Worm (Caenorhabditis elegans) whole organism, L1 larva: Measurements from ENCODE around the gene C32D5.7.
A peak's percentile ranks its signal among the peaks of the same experiment; 100 is the strongest.

Source experiments
- C04F5.9 ChIP-seq: sonication (generic microtip); optimal IDR thresholded peaks from 2 replicates; lab custom pipeline; 2016; ENCODE audit warnings: missing genetic modification characterization, missing compliant biosample characterization
- C34B4.2 ChIP-seq: sonication (generic microtip); optimal IDR thresholded peaks from 2 replicates; lab custom pipeline; 2017; ENCODE audit warnings: mild to moderate bottlenecking, missing genetic modification characterization, missing compliant biosample characterization
- F16B12.6 ChIP-seq: fragments of 150-350 bp; optimal IDR thresholded peaks from 2 replicates; lab custom pipeline; 2014; ENCODE audit warnings: missing biosample characterization, missing genetic modification characterization
- alr-1 ChIP-seq: fragments of 200-800 bp; sonication (Bioruptor generic); optimal IDR thresholded peaks from 2 replicates; lab custom pipeline; 2018; ENCODE audit warnings: borderline replicate concordance, mild to moderate bottlenecking, missing genetic modification characterization, missing compliant biosample characterization
- aly-2 ChIP-seq: fragments of 150-350 bp; optimal IDR thresholded peaks from 2 replicates; lab custom pipeline; 2014; ENCODE audit warnings: missing biosample characterization, missing genetic modification characterization
- blmp-1 ChIP-seq: fragments of 150-350 bp; optimal IDR thresholded peaks from 2 replicates; lab custom pipeline; 2014; ENCODE audit warnings: missing biosample characterization, missing genetic modification characterization
- ceh-63 ChIP-seq: fragments of 200-800 bp; sonication (Bioruptor generic); optimal IDR thresholded peaks from 2 replicates; lab custom pipeline; 2018; ENCODE audit warnings: mild to moderate bottlenecking, missing genetic modification characterization, missing compliant biosample characterization
- ceh-8 ChIP-seq: fragments of 200-800 bp; sonication (Bioruptor generic); optimal IDR thresholded peaks from 2 replicates; lab custom pipeline; 2018; ENCODE audit warnings: mild to moderate bottlenecking, missing genetic modification characterization, moderate library complexity, missing compliant biosample characterization
- ceh-82 ChIP-seq, 3 experiments: fragments of 150-350 bp in 1 of 3; sonication (generic microtip) in 2 of 3; optimal IDR thresholded peaks; 2 replicates each; lab custom pipeline; 2014 to 2017; ENCODE audit warnings: missing biosample characterization in 3 of 3, missing genetic modification characterization in 3 of 3
- ceh-88 ChIP-seq: fragments of 200-800 bp; sonication (Bioruptor generic); IDR thresholded peaks from 2 replicates; pipeline ENCODE4 v1.3.6; 2022; ENCODE audit warnings: missing genetic modification characterization, missing compliant biosample characterization
- ceh-90 ChIP-seq: sonication (generic microtip); optimal IDR thresholded peaks from 2 replicates; lab custom pipeline; 2016; ENCODE audit warnings: missing genetic modification characterization, missing compliant biosample characterization
- ces-1 ChIP-seq: fragments of 150-350 bp; optimal IDR thresholded peaks from 2 replicates; lab custom pipeline; 2014; ENCODE audit warnings: missing biosample characterization, missing genetic modification reagents, missing genetic modification characterization
- dpl-1 ChIP-seq, 3 experiments: fragments of 150-350 bp in 2 of 3; sonication (generic microtip) in 1 of 3; optimal IDR thresholded peaks; 2 replicates each; lab custom pipeline; 2014 to 2017; ENCODE audit warnings: missing biosample characterization in 3 of 3, missing genetic modification characterization in 3 of 3, missing genetic modification reagents in 3 of 3
- efl-1 ChIP-seq, 4 experiments: fragments of 150-350 bp; optimal IDR thresholded peaks in 3 of 4; peaks in 1 of 4; 1 replicate in 1 of 4; 2 replicates in 3 of 4; lab custom pipeline; 2014; ENCODE audit warnings: missing biosample characterization in 2 of 4, missing genetic modification characterization in 2 of 4, missing genetic modification reagents in 2 of 4
- elt-3 ChIP-seq, 6 experiments: fragments of 150-350 bp in 1 of 6; sonication (generic microtip); optimal IDR thresholded peaks; 2 replicates each; lab custom pipeline; 2017 to 2018; ENCODE audit warnings: missing biosample characterization in 6 of 6, missing genetic modification characterization in 6 of 6, inconsistent platforms in 1 of 6
- ets-5 ChIP-seq: fragments of 200-800 bp; sonication (Bioruptor generic); IDR thresholded peaks from 2 replicates; pipeline ENCODE4 v1.3.6; 2022; ENCODE audit warnings: missing genetic modification characterization, missing compliant biosample characterization
- fkh-10 ChIP-seq: sonication (generic microtip); optimal IDR thresholded peaks from 2 replicates; lab custom pipeline; 2017; ENCODE audit warnings: missing biosample characterization, missing genetic modification reagents, missing genetic modification characterization
- fkh-8 ChIP-seq: sonication (generic microtip); optimal IDR thresholded peaks from 2 replicates; lab custom pipeline; 2016; ENCODE audit warnings: mild to moderate bottlenecking, missing genetic modification characterization, missing compliant biosample characterization
- fos-1 ChIP-seq: fragments of 150-350 bp; optimal IDR thresholded peaks from 2 replicates; lab custom pipeline; 2014; ENCODE audit warnings: missing biosample characterization, missing genetic modification characterization
- hlh-17 ChIP-seq: fragments of 200-800 bp; sonication (Bioruptor generic); optimal IDR thresholded peaks from 2 replicates; lab custom pipeline; 2018; ENCODE audit warnings: missing genetic modification characterization, mild to moderate bottlenecking, missing compliant biosample characterization, moderate library complexity, borderline replicate concordance
- hlh-4 ChIP-seq: sonication (generic microtip); optimal IDR thresholded peaks from 2 replicates; lab custom pipeline; 2016; ENCODE audit warnings: mild to moderate bottlenecking, missing genetic modification characterization, missing compliant biosample characterization
- irx-1 ChIP-seq: sonication (generic microtip); optimal IDR thresholded peaks from 2 replicates; lab custom pipeline; 2016; ENCODE audit warnings: missing genetic modification characterization, missing compliant biosample characterization
- jun-1 ChIP-seq: fragments of 150-350 bp; optimal IDR thresholded peaks from 2 replicates; lab custom pipeline; 2014; ENCODE audit warnings: missing biosample characterization, missing genetic modification reagents, missing genetic modification characterization
- lin-35 ChIP-seq, 2 experiments: fragments of 150-350 bp; optimal IDR thresholded peaks; 2 replicates each; lab custom pipeline; 2014; ENCODE audit warnings: missing biosample characterization in 2 of 2, missing genetic modification characterization in 2 of 2, missing genetic modification reagents in 2 of 2
- lin-39 ChIP-seq: fragments of 150-350 bp; optimal IDR thresholded peaks from 2 replicates; lab custom pipeline; 2014; ENCODE audit warnings: missing biosample characterization, missing genetic modification reagents, missing genetic modification characterization
- lir-3 ChIP-seq: sonication (generic microtip); optimal IDR thresholded peaks from 2 replicates; lab custom pipeline; 2016; ENCODE audit warnings: mild to moderate bottlenecking, missing genetic modification characterization, moderate library complexity, missing compliant biosample characterization; ENCODE audit not compliant: poor library complexity
- nhr-12 ChIP-seq: sonication (generic microtip); optimal IDR thresholded peaks from 2 replicates; lab custom pipeline; 2017; ENCODE audit warnings: missing biosample characterization, missing genetic modification characterization
- nhr-19 ChIP-seq: fragments of 200-800 bp; sonication (Bioruptor generic); conservative IDR thresholded peaks from 2 replicates; pipeline ENCODE4 v1.3.6; 2022; ENCODE audit warnings: missing genetic modification characterization, missing compliant biosample characterization
- nhr-20 ChIP-seq: sonication (generic microtip); optimal IDR thresholded peaks from 2 replicates; lab custom pipeline; 2016; ENCODE audit warnings: mild to moderate bottlenecking, missing genetic modification characterization, missing compliant biosample characterization
- nhr-237 ChIP-seq: fragments of 150-350 bp; optimal IDR thresholded peaks from 2 replicates; lab custom pipeline; 2014; ENCODE audit warnings: missing biosample characterization, missing genetic modification characterization
- nhr-47 ChIP-seq: sonication (generic microtip); optimal IDR thresholded peaks from 2 replicates; lab custom pipeline; 2016; ENCODE audit warnings: mild to moderate bottlenecking, missing genetic modification characterization, moderate library complexity, missing compliant biosample characterization
- nhr-71 ChIP-seq: sonication (generic microtip); optimal IDR thresholded peaks from 2 replicates; lab custom pipeline; 2016; ENCODE audit warnings: mild to moderate bottlenecking, missing genetic modification characterization, moderate library complexity, missing compliant biosample characterization
- nhr-76 ChIP-seq: sonication (generic microtip); optimal IDR thresholded peaks from 2 replicates; lab custom pipeline; 2017; ENCODE audit warnings: missing biosample characterization, missing genetic modification characterization
- nhr-77 ChIP-seq: fragments of 150-350 bp; optimal IDR thresholded peaks from 2 replicates; lab custom pipeline; 2014; ENCODE audit warnings: missing biosample characterization, missing genetic modification characterization
- pqm-1 ChIP-seq: sonication (generic microtip); optimal IDR thresholded peaks from 3 replicates; lab custom pipeline; 2017; ENCODE audit warnings: missing biosample characterization, missing genetic modification characterization
- skn-1 ChIP-seq: fragments of 150-350 bp; optimal IDR thresholded peaks from 2 replicates; lab custom pipeline; 2014; ENCODE audit warnings: missing biosample characterization, missing genetic modification characterization
- sox-4 ChIP-seq: sonication (generic microtip); optimal IDR thresholded peaks from 2 replicates; lab custom pipeline; 2016; ENCODE audit warnings: missing genetic modification characterization, missing compliant biosample characterization
- unc-130 ChIP-seq: fragments of 150-350 bp; optimal IDR thresholded peaks from 2 replicates; lab custom pipeline; 2017; ENCODE audit warnings: missing biosample characterization, missing genetic modification characterization, inconsistent platforms
- unc-30 ChIP-seq: sonication (generic microtip); optimal IDR thresholded peaks from 2 replicates; lab custom pipeline; 2017; ENCODE audit warnings: missing biosample characterization, missing genetic modification characterization
- unc-86 ChIP-seq: sonication (generic microtip); optimal IDR thresholded peaks from 2 replicates; lab custom pipeline; 2016; ENCODE audit warnings: missing genetic modification characterization, missing compliant biosample characterization
- zag-1 ChIP-seq: fragments of 150-350 bp; optimal IDR thresholded peaks from 2 replicates; lab custom pipeline; 2014; ENCODE audit warnings: missing biosample characterization, missing genetic modification characterization
- zip-4 ChIP-seq: fragments of 200-800 bp; sonication (Bioruptor generic); optimal IDR thresholded peaks from 2 replicates; lab custom pipeline; 2018; ENCODE audit warnings: mild to moderate bottlenecking, missing genetic modification characterization, moderate library complexity, missing compliant biosample characterization
- ztf-4 ChIP-seq: fragments of 150-350 bp; optimal IDR thresholded peaks from 2 replicates; lab custom pipeline; 2014; ENCODE audit warnings: missing biosample characterization, missing genetic modification characterization

C32D5.7 gene

DNA sequence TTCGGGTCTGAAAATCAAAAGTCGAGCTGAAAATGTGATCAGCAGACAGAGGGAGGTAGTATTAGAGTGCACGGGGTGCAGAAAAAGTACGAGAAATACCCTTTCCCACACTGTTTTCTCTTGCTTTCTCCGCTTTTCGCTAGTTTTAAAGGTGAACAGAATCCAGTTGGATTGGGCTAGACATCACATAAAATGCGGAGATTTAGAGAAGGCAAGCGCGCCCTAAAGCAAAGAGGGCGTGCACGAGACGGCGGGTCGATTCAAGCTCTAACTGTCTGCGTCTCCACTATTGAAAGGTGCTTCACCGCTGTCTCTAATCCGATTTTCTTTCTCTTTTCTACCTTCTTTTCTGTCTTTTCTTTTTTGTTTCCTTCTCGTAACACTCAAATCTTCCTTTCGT, 30.3 kb upstream of the C32D5.7 start (continued):
- peak in 2 of 6 experiments; percentile 57 to 81 for TF ChIP-seq elt-3 (tag; optimal IDR thresholded peaks at IDR 0.05; lab: Kevin White, UChicago)
- peak; percentile 12 for TF ChIP-seq aly-2 (tag; lab: Kevin White, UChicago)
- TF ChIP-seq dpl-1 (GFP tag; optimal IDR thresholded peaks at IDR 0.05; lab: Kevin White, UChicago), result peak; percentile 67 to 79 (median 78)
- TF ChIP-seq ceh-88 (GFP tag; lab: Robert Waterston, UW), result 0 out of 2 replicates have a peak, but pooled peaks have one; percentile 16
- TF ChIP-seq lin-39 (tag; lab: Kevin White, UChicago), result no peak
- TF ChIP-seq ets-5 (GFP tag; lab: Robert Waterston, UW), result no peak
- peak; percentile 47 for TF ChIP-seq F16B12.6 (tag; lab: Kevin White, UChicago)
- TF ChIP-seq unc-30 (tag; lab: Kevin White, UChicago), result no peak
- TF ChIP-seq ceh-82 (tag; optimal IDR thresholded peaks at IDR 0.05; lab: Kevin White, UChicago), result peak; percentile 70 to 94 (median 77)
- TF ChIP-seq nhr-47 (tag; lab: Kevin White, UChicago), result peak; percentile 88
- TF ChIP-seq nhr-77, result peak; percentile 73
- TF ChIP-seq ces-1 (GFP tag; lab: Kevin White, UChicago), result no peak
- TF ChIP-seq skn-1 (tag; lab: Kevin White, UChicago), result peak; percentile 85
- TF ChIP-seq jun-1 (tag; lab: Kevin White, UChicago), result peak; percentile 86
- peak; percentile 92 for TF ChIP-seq nhr-71
- TF ChIP-seq nhr-76 (tag; lab: Kevin White, UChicago), result no peak
- TF ChIP-seq ceh-8 (GFP tag; lab: Kevin White, UChicago), result peak; percentile 29

DNA sequence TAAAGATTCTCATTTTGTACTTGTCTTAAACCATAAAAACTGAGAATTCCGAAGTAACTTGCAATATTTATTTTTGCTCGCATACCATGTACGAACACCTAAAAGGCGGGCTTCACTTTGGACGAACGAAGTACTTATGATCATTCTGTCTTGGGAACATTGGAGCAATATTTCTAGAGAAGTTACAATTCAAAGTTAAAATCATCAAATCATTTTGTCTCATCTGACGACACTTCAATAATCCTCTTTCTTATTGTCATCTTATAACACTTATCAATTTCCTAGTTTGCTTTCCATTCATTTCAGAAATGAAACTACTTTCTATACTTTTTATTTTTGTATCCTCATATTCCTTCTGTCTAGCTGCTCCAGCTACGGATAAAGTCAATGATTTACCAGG, 26.8 kb upstream of the C32D5.7 start, which contains the start of gene ctsa-4.1:
Gene ctsa-4.1 (plus strand): TSS at position 301 of the 400 bp plus-strand sequence.
- no peak for TF ChIP-seq efl-1 (optimal IDR thresholded peaks at IDR 0.05; lab: Kevin White, UChicago)
- peak in 1 of 2 experiments; percentile 24 for TF ChIP-seq efl-1 (GFP tag; optimal IDR thresholded peaks at IDR 0.05 in 1 of 2; lab: Kevin White, UChicago)
- no peak for TF ChIP-seq aly-2 (tag; lab: Kevin White, UChicago)
- TF ChIP-seq, all 84 proteins: peak for 1

DNA sequence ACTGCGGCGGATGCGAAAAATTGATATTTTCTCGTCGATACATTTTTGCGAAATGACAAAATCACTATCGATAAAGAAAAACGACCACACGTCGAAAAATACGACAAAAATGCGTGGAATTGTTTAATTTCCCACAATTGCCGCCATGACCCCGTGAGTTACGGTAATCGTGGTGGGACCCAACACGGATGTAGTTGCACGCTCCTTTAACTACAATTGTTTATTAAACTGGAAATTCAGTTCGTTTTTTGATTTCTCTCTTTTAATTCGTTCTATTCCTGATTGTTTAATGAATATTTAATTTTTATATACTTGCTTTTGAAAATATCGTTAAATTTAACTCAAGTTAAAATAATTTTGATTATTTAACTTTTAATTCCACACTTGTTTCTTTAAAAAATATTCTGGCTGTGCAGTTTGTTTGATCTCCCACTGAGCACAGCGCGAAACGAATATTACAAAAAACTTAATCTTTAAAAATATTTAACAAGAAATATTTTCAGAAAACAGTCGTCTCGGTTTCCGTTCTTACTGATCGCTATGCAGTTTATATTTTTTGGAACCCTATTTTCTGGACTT, 25.5 kb upstream of the C32D5.7 start, which contains the start of the genes ani-2 and clec-88:
Gene ani-2 (minus strand): TSS at position 131 of the 579 bp plus-strand sequence.
Gene clec-88 (plus strand): TSS at position 486 of the 579 bp plus-strand sequence.
- TF ChIP-seq nhr-19 (GFP tag; lab: Robert Waterston, UW) (no peak), lin-35 (GFP tag; optimal IDR thresholded peaks at IDR 0.05; lab: Kevin White, UChicago) (no peak), unc-130 (no peak), zip-4 (GFP tag; lab: Kevin White, UChicago) (no peak), nhr-47 (tag; lab: Kevin White, UChicago) (no peak), zag-1 (tag; lab: Kevin White, UChicago) (no peak), nhr-20 (tag; lab: Kevin White, UChicago) (no peak)

DNA sequence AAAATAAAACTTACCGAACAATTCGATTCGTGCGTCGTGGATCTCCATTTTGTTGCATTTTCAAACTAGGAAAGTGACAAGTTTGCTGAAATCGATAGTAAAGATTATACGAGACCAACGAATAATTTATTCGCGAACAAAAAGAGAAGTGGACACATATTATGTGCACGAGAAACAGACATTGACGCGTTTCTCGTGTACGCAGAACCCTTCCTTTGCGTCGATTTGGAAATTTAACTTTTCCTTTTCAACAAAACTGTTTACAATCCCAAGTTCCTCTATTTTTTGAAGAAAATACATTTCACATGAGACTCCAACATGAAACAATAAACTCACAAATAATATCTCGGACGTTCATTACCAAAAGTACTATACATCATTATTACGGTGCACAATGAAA, 21.0 kb upstream of the C32D5.7 start, which contains the start of gene K10B2.4:
Gene K10B2.4 (minus strand): TSS at position 138 of the 400 bp plus-strand sequence.
- TF ChIP-seq elt-3 (tag; optimal IDR thresholded peaks at IDR 0.05; lab: Kevin White, UChicago), result peak in 1 of 6 experiments; percentile 37
- TF ChIP-seq ceh-88 (GFP tag; lab: Robert Waterston, UW), result no peak
- peak; percentile 3 for TF ChIP-seq lir-3 (tag; lab: Kevin White, UChicago)
- no peak for TF ChIP-seq alr-1 (tag; lab: Kevin White, UChicago)
- peak; percentile 36 for TF ChIP-seq fos-1 (tag; lab: Kevin White, UChicago)
- no peak for TF ChIP-seq hlh-4
- TF ChIP-seq skn-1 (tag; lab: Kevin White, UChicago), result peak; percentile 35
- TF ChIP-seq C04F5.9 (tag; lab: Kevin White, UChicago), result peak; percentile 5
- TF ChIP-seq lin-39 (tag; lab: Kevin White, UChicago), result peak; percentile 15
- TF ChIP-seq fkh-8 (tag; lab: Kevin White, UChicago), result peak; percentile 6
- TF ChIP-seq unc-86, result peak; percentile 31
- TF ChIP-seq nhr-71, result peak; percentile 77
- TF ChIP-seq nhr-12 (tag; lab: Kevin White, UChicago), result no peak
- TF ChIP-seq nhr-47 (tag; lab: Kevin White, UChicago), result peak; percentile 74
- no peak for TF ChIP-seq C34B4.2 (tag; lab: Kevin White, UChicago)
- no peak for TF ChIP-seq ceh-8 (GFP tag; lab: Kevin White, UChicago)
- no peak for TF ChIP-seq unc-30 (tag; lab: Kevin White, UChicago)
- no peak for TF ChIP-seq ceh-90
- no peak for TF ChIP-seq sox-4
- TF ChIP-seq ceh-63 (GFP tag; lab: Kevin White, UChicago), result no peak
- TF ChIP-seq blmp-1 (tag; lab: Kevin White, UChicago), result peak; percentile 94
- TF ChIP-seq zip-4 (GFP tag; lab: Kevin White, UChicago), result no peak
- TF ChIP-seq ztf-4 (tag; lab: Kevin White, UChicago), result peak; percentile 8
- TF ChIP-seq irx-1 (tag; lab: Kevin White, UChicago), result peak; percentile 23
- TF ChIP-seq hlh-17 (GFP tag; lab: Kevin White, UChicago), result no peak
- TF ChIP-seq aly-2 (tag; lab: Kevin White, UChicago), result no peak
- TF ChIP-seq lin-35 (GFP tag; optimal IDR thresholded peaks at IDR 0.05; lab: Kevin White, UChicago), result peak; percentile 70 to 87
- TF ChIP-seq nhr-237, result no peak
- no peak for TF ChIP-seq fkh-10 (GFP tag; lab: Kevin White, UChicago)
- TF ChIP-seq pqm-1 (tag; lab: Kevin White, UChicago), result no peak
